Fruit fly (Drosophila melanogaster) whole organism, pupa: ENCODE measurements around the gene Cp7Fb.

Experiments
- CG10348 ChIP-seq: fragments of 200-800 bp; sonication (Bioruptor generic); IDR thresholded peaks from 2 replicates; pipeline ENCODE4 v1.3.6; 2022; ENCODE audit warnings: missing biosample characterization, missing genetic modification characterization
- CG14655 ChIP-seq: fragments of 200-800 bp; sonication (Bioruptor generic); optimal IDR thresholded peaks from 3 replicates; lab custom pipeline; 2017; ENCODE audit warnings: mild to moderate bottlenecking, missing biosample characterization, missing genetic modification reagents, missing genetic modification characterization
- CG17806 ChIP-seq: fragments of 200-800 bp; sonication (Bioruptor generic); optimal IDR thresholded peaks from 2 replicates; lab custom pipeline; 2018; ENCODE audit warnings: missing biosample characterization, mild to moderate bottlenecking, missing genetic modification characterization, moderate library complexity
- CG32121 ChIP-seq: fragments of 200-800 bp; sonication (Bioruptor generic); IDR thresholded peaks from 2 replicates; pipeline ENCODE4 v1.3.6; 2022; ENCODE audit warnings: missing biosample characterization, missing genetic modification characterization
- CG4496 ChIP-seq: fragments of 200-800 bp; sonication (Bioruptor generic); IDR thresholded peaks from 3 replicates; pipeline ENCODE4 v1.3.6; 2022; ENCODE audit warnings: missing biosample characterization, missing genetic modification characterization
- CG9948 ChIP-seq: fragments of 200-800 bp; sonication (Bioruptor generic); optimal IDR thresholded peaks from 2 replicates; lab custom pipeline; 2018; ENCODE audit warnings: missing biosample characterization, mild to moderate bottlenecking, missing genetic modification characterization, moderate library complexity
- D1 ChIP-seq: fragments of 200-800 bp; sonication (Bioruptor generic); optimal IDR thresholded peaks from 2 replicates; lab custom pipeline; 2018; ENCODE audit warnings: missing biosample characterization, mild to moderate bottlenecking, missing genetic modification characterization, moderate library complexity
- EcR ChIP-seq: fragments of 200-800 bp; sonication (Bioruptor generic); optimal IDR thresholded peaks from 3 replicates; lab custom pipeline; 2019; ENCODE audit warnings: missing biosample characterization, missing genetic modification characterization, mild to moderate bottlenecking, moderate library complexity, missing genetic modification reagents
- Pif1B ChIP-seq: fragments of 200-800 bp; sonication (Bioruptor generic); optimal IDR thresholded peaks from 3 replicates; lab custom pipeline; 2016; ENCODE audit warnings: missing biosample characterization, missing genetic modification characterization
- fd96Ca ChIP-seq: fragments of 200-800 bp; sonication (Bioruptor generic); IDR thresholded peaks from 3 replicates; pipeline ENCODE4 v1.3.6; 2022; ENCODE audit warnings: missing biosample characterization, missing genetic modification characterization
- gl ChIP-seq: fragments of 200-800 bp; sonication (Bioruptor generic); optimal IDR thresholded peaks from 2 replicates; lab custom pipeline; 2018; ENCODE audit warnings: missing biosample characterization, mild to moderate bottlenecking, missing genetic modification characterization

dm6 chrX:8484778-8485177 is 11.1 kb downstream of the Cp7Fb start:
- TF ChIP-seq EcR (GFP tag; lab: Kevin White, UChicago) (no peak), CG32121 (GFP tag; lab: Robert Waterston, UW) (no peak), D1 (tag; lab: Kevin White, UChicago) (no peak), CG10348 (no peak), CG9948 (tag; lab: Kevin White, UChicago) (no peak), Pif1B (GFP tag; lab: Kevin White, UChicago) (no peak), fd96Ca (no peak), gl (tag; lab: Kevin White, UChicago) (no peak), CG14655 (GFP tag; lab: Kevin White, UChicago) (no peak), CG17806 (tag; lab: Kevin White, UChicago) (no peak), CG4496 (no peak)
